Fruit fly (Drosophila melanogaster) whole organism, embryonic: Measurements from ENCODE around the gene RpL8.

ENCODE experiments used
- Ada2b ChIP-seq: fragments of 200-800 bp; sonication (Bioruptor generic); IDR thresholded peaks from 2 replicates; pipeline ENCODE4 v1.3.6; 2022; ENCODE audit warnings: missing biosample characterization, missing genetic modification characterization
- Atf6 ChIP-seq: fragments of 200-800 bp; sonication (Bioruptor generic); IDR thresholded peaks from 2 replicates; pipeline ENCODE4 v1.3.6; 2022; ENCODE audit warnings: missing biosample characterization, missing genetic modification characterization
- Bdp1 ChIP-seq: fragments of 200-800 bp; sonication (Bioruptor generic); optimal IDR thresholded peaks from 3 replicates; lab custom pipeline; 2016; ENCODE audit warnings: missing biosample characterization, missing genetic modification characterization
- C15 ChIP-seq: fragments of 200-800 bp; sonication (Bioruptor generic); IDR thresholded peaks from 3 replicates; pipeline ENCODE4 v1.3.6; 2022; ENCODE audit warnings: missing biosample characterization, missing genetic modification characterization
- CG10366 ChIP-seq: fragments of 200-800 bp; sonication (Bioruptor generic); IDR thresholded peaks from 2 replicates; pipeline ENCODE4 v1.3.6; 2022; ENCODE audit warnings: missing biosample characterization, missing genetic modification characterization
- CG10565 ChIP-seq: fragments of 200-800 bp; sonication (Bioruptor generic); optimal IDR thresholded peaks from 3 replicates; lab custom pipeline; 2016; ENCODE audit warnings: missing biosample characterization, mild to moderate bottlenecking, missing genetic modification characterization
- CG11696 ChIP-seq: fragments of 200-800 bp; sonication (Bioruptor generic); IDR thresholded peaks from 2 replicates; pipeline ENCODE4 v1.3.6; 2022; ENCODE audit warnings: missing biosample characterization, missing genetic modification characterization
- CG12299 ChIP-seq: fragments of 200-800 bp; sonication (Bioruptor generic); optimal IDR thresholded peaks from 2 replicates; lab custom pipeline; 2018; ENCODE audit warnings: missing biosample characterization, mild to moderate bottlenecking, missing genetic modification characterization
- CG12769 ChIP-seq: fragments of 200-800 bp; sonication (Bioruptor generic); optimal IDR thresholded peaks from 2 replicates; lab custom pipeline; 2019; ENCODE audit warnings: missing biosample characterization, mild to moderate bottlenecking, missing genetic modification characterization, moderate library complexity
- CG13424 ChIP-seq: fragments of 200-800 bp; sonication (Bioruptor generic); optimal IDR thresholded peaks from 2 replicates; lab custom pipeline; 2019; ENCODE audit warnings: missing biosample characterization, mild to moderate bottlenecking, missing genetic modification characterization, moderate library complexity
- CG13624 ChIP-seq: fragments of 200-800 bp; sonication (Bioruptor generic); optimal IDR thresholded peaks from 2 replicates; lab custom pipeline; 2016; ENCODE audit warnings: missing biosample characterization, missing genetic modification characterization
- CG14441 ChIP-seq: fragments of 200-800 bp; sonication (Bioruptor generic); IDR thresholded peaks from 2 replicates; pipeline ENCODE4 v1.3.6; 2022; ENCODE audit warnings: missing biosample characterization, missing genetic modification characterization
- CG15269 ChIP-seq: fragments of 200-800 bp; sonication (Bioruptor generic); optimal IDR thresholded peaks from 2 replicates; lab custom pipeline; 2018; ENCODE audit warnings: missing biosample characterization, mild to moderate bottlenecking, missing genetic modification characterization, moderate library complexity
- CG1602 ChIP-seq: fragments of 200-800 bp; sonication (Bioruptor generic); optimal IDR thresholded peaks from 3 replicates; lab custom pipeline; 2016; ENCODE audit warnings: missing biosample characterization, missing genetic modification characterization
- CG1603 ChIP-seq: fragments of 200-800 bp; sonication (Bioruptor generic); optimal IDR thresholded peaks from 2 replicates; lab custom pipeline; 2019; ENCODE audit warnings: missing biosample characterization, mild to moderate bottlenecking, missing genetic modification characterization, moderate library complexity
- CG17361 ChIP-seq: fragments of 200-800 bp; sonication (Bioruptor generic); IDR thresholded peaks from 3 replicates; pipeline ENCODE4 v1.3.6; 2022; ENCODE audit warnings: missing biosample characterization, missing genetic modification characterization
- CG1792 ChIP-seq: fragments of 200-800 bp; sonication (Bioruptor generic); optimal IDR thresholded peaks from 2 replicates; lab custom pipeline; 2016; ENCODE audit warnings: missing biosample characterization, missing genetic modification characterization
- CG18011 ChIP-seq: fragments of 200-800 bp; sonication (Bioruptor generic); optimal IDR thresholded peaks from 2 replicates; lab custom pipeline; 2017; ENCODE audit warnings: missing biosample characterization, missing genetic modification characterization, mild to moderate bottlenecking, moderate library complexity, missing genotype
- CG30431 ChIP-seq: fragments of 200-800 bp; sonication (Bioruptor generic); optimal IDR thresholded peaks from 2 replicates; lab custom pipeline; 2017; ENCODE audit warnings: missing biosample characterization, missing genetic modification characterization
- CG4282 ChIP-seq: fragments of 200-800 bp; sonication (Bioruptor generic); optimal IDR thresholded peaks from 2 replicates; lab custom pipeline; 2016; ENCODE audit warnings: missing biosample characterization, missing genetic modification characterization
- CG7556 ChIP-seq: fragments of 200-800 bp; sonication (Bioruptor generic); optimal IDR thresholded peaks from 2 replicates; lab custom pipeline; 2017; ENCODE audit warnings: missing biosample characterization, mild to moderate bottlenecking, missing genetic modification characterization
- CG7987 ChIP-seq: fragments of 200-800 bp; sonication (Bioruptor generic); optimal IDR thresholded peaks from 2 replicates; lab custom pipeline; 2018; ENCODE audit warnings: missing biosample characterization, mild to moderate bottlenecking, missing genetic modification characterization, moderate library complexity
- CG8924 ChIP-seq: fragments of 200-800 bp; optimal IDR thresholded peaks from 3 replicates; lab custom pipeline; 2019; ENCODE audit warnings: missing biosample characterization, mild to moderate bottlenecking, missing genetic modification characterization, moderate library complexity
- CG9817 ChIP-seq: fragments of 200-800 bp; sonication (Bioruptor generic); optimal IDR thresholded peaks from 2 replicates; lab custom pipeline; 2018; ENCODE audit warnings: missing biosample characterization, mild to moderate bottlenecking, missing genetic modification characterization, moderate library complexity
- Chrac-16 ChIP-seq: fragments of 200-800 bp; sonication (Bioruptor generic); optimal IDR thresholded peaks from 3 replicates; lab custom pipeline; 2016; ENCODE audit warnings: missing biosample characterization, missing genetic modification characterization
- Fer1 ChIP-seq: fragments of 200-800 bp; sonication (Bioruptor generic); optimal IDR thresholded peaks from 2 replicates; lab custom pipeline; 2017; ENCODE audit warnings: missing biosample characterization, mild to moderate bottlenecking, missing genetic modification characterization
- GATAe ChIP-seq: fragments of 200-800 bp; sonication (Bioruptor generic); conservative IDR thresholded peaks from 2 replicates; pipeline ENCODE4 v1.3.6; 2022; ENCODE audit warnings: missing biosample characterization, missing genetic modification characterization
- Hand ChIP-seq: fragments of 200-800 bp; sonication (Bioruptor generic); optimal IDR thresholded peaks from 2 replicates; lab custom pipeline; 2017; ENCODE audit warnings: mild to moderate bottlenecking, missing biosample characterization, missing genetic modification reagents, missing genetic modification characterization
- Lhr ChIP-seq: fragments of 200-800 bp; sonication (Bioruptor generic); optimal IDR thresholded peaks from 3 replicates; lab custom pipeline; 2017; ENCODE audit warnings: mild to moderate bottlenecking, missing biosample characterization, missing genetic modification reagents, missing genetic modification characterization
- NC2α ChIP-seq: fragments of 200-800 bp; sonication (Bioruptor generic); optimal IDR thresholded peaks from 2 replicates; lab custom pipeline; 2016; ENCODE audit warnings: missing biosample characterization, missing genetic modification characterization
- Neu2 ChIP-seq: fragments of 200-800 bp; sonication (Bioruptor generic); optimal IDR thresholded peaks from 3 replicates; lab custom pipeline; 2016; ENCODE audit warnings: missing biosample characterization, missing genetic modification characterization, borderline replicate concordance
- NfI ChIP-seq: fragments of 200-800 bp; sonication (Bioruptor generic); optimal IDR thresholded peaks from 3 replicates; lab custom pipeline; 2018; ENCODE audit warnings: missing biosample characterization, mild to moderate bottlenecking, missing genetic modification characterization, moderate library complexity
- Ptx1 ChIP-seq: fragments of 200-800 bp; sonication (Bioruptor generic); IDR thresholded peaks from 2 replicates; pipeline ENCODE4 v1.3.6; 2022; ENCODE audit warnings: missing biosample characterization, missing genetic modification characterization
- Sry-β ChIP-seq: fragments of 200-800 bp; sonication (Bioruptor generic); optimal IDR thresholded peaks from 2 replicates; lab custom pipeline; 2018; ENCODE audit warnings: missing biosample characterization, mild to moderate bottlenecking, missing genetic modification characterization, moderate library complexity
- aop ChIP-seq: fragments of 200-800 bp; sonication (Bioruptor generic); IDR thresholded peaks from 2 replicates; pipeline ENCODE4 v1.3.6; 2022; ENCODE audit warnings: missing biosample characterization, missing genetic modification characterization
- bbx ChIP-seq: fragments of 200-800 bp; sonication (Bioruptor generic); IDR thresholded peaks from 2 replicates; pipeline ENCODE4 v1.3.6; 2022; ENCODE audit warnings: missing biosample characterization, missing genetic modification characterization; ENCODE audit not compliant: partially characterized antibody
- croc ChIP-seq: fragments of 200-800 bp; sonication (Bioruptor generic); conservative IDR thresholded peaks from 3 replicates; pipeline ENCODE4 v1.3.6; 2022; ENCODE audit warnings: missing biosample characterization, missing genetic modification characterization
- crol ChIP-seq: fragments of 200-800 bp; sonication (Bioruptor generic); IDR thresholded peaks from 2 replicates; pipeline ENCODE4 v1.3.6; 2022; ENCODE audit warnings: missing biosample characterization, missing genetic modification characterization
- dan ChIP-seq: fragments of 200-800 bp; sonication (Bioruptor generic); IDR thresholded peaks from 2 replicates; pipeline ENCODE4 v1.3.6; 2022; ENCODE audit warnings: missing biosample characterization, missing genetic modification characterization
- ewg ChIP-seq: fragments of 200-800 bp; sonication (Bioruptor generic); optimal IDR thresholded peaks from 3 replicates; lab custom pipeline; 2017; ENCODE audit warnings: mild to moderate bottlenecking, missing biosample characterization, missing genetic modification reagents, missing genetic modification characterization
- hb ChIP-seq: fragments of 200-800 bp; sonication (Bioruptor generic); IDR thresholded peaks from 3 replicates; pipeline ENCODE4 v1.3.6; 2022; ENCODE audit warnings: missing biosample characterization, missing genetic modification characterization; ENCODE audit not compliant: partially characterized antibody
- ken ChIP-seq: fragments of 200-800 bp; sonication (Bioruptor generic); IDR thresholded peaks from 3 replicates; pipeline ENCODE4 v1.3.6; 2022; ENCODE audit warnings: missing biosample characterization, missing genetic modification characterization
- lmd ChIP-seq: fragments of 200-800 bp; sonication (Bioruptor generic); IDR thresholded peaks from 2 replicates; pipeline ENCODE4 v1.3.6; 2022; ENCODE audit warnings: missing biosample characterization, missing genetic modification characterization
- luna ChIP-seq: fragments of 200-800 bp; sonication (Bioruptor generic); optimal IDR thresholded peaks from 2 replicates; lab custom pipeline; 2016; ENCODE audit warnings: missing biosample characterization, missing genetic modification characterization
- nau ChIP-seq: fragments of 200-800 bp; sonication (Bioruptor generic); optimal IDR thresholded peaks from 3 replicates; lab custom pipeline; 2017; ENCODE audit warnings: missing biosample characterization, mild to moderate bottlenecking, missing genetic modification characterization, missing genetic modification reagents
- oc ChIP-seq: fragments of 200-800 bp; sonication (Bioruptor generic); optimal IDR thresholded peaks from 2 replicates; lab custom pipeline; 2018; ENCODE audit warnings: missing biosample characterization, mild to moderate bottlenecking, missing genetic modification characterization, moderate library complexity
- onecut ChIP-seq: fragments of 200-800 bp; sonication (Bioruptor generic); IDR thresholded peaks from 2 replicates; pipeline ENCODE4 v1.3.6; 2022; ENCODE audit warnings: missing biosample characterization, missing genetic modification characterization
- otp ChIP-seq: fragments of 200-800 bp; sonication (Bioruptor generic); IDR thresholded peaks from 3 replicates; pipeline ENCODE4, ENCODE4 v1.3.6; 2022; ENCODE audit warnings: missing biosample characterization, missing genetic modification characterization
- pho ChIP-seq: fragments of 200-800 bp; sonication (Bioruptor generic); optimal IDR thresholded peaks from 2 replicates; lab custom pipeline; 2016; ENCODE audit warnings: missing biosample characterization, missing genetic modification characterization
- ranshi ChIP-seq: fragments of 200-800 bp; sonication (Bioruptor generic); IDR thresholded peaks from 2 replicates; pipeline ENCODE4 v1.3.6; 2022; ENCODE audit warnings: missing biosample characterization, missing genetic modification characterization
- sug ChIP-seq: fragments of 200-800 bp; optimal IDR thresholded peaks from 2 replicates; lab custom pipeline; 2019; ENCODE audit warnings: missing biosample characterization, mild to moderate bottlenecking, missing genetic modification characterization, moderate library complexity

The RpL8 gene

dm6 chr3L:2590764-2591309 lies 3.6 kb downstream of the RpL8 start:
- TF ChIP-seq GATAe (GFP tag; lab: Robert Waterston, UW) (no peak), CG14441 (GFP tag; lab: Robert Waterston, UW) (no peak), otp (GFP tag; lab: Robert Waterston, UW) (no peak), CG12299 (tag; lab: Kevin White, UChicago) (no peak), Sry-β (no peak), CG7987 (GFP tag; lab: Kevin White, UChicago) (no peak), pho (no peak), CG7556 (GFP tag; lab: Kevin White, UChicago) (peak; percentile 52), Ptx1 (no peak), sug (tag; lab: Kevin White, UChicago) (no peak), CG1602 (GFP tag; lab: Kevin White, UChicago) (no peak), hb (no peak), CG13424 (tag; lab: Kevin White, UChicago) (no peak), oc (tag; lab: Kevin White, UChicago) (no peak), crol (GFP tag; lab: Robert Waterston, UW) (no peak), bbx (no peak), C15 (GFP tag; lab: Robert Waterston, UW) (no peak), Chrac-16 (no peak), ranshi (GFP tag; lab: Robert Waterston, UW) (no peak), Lhr (GFP tag; lab: Kevin White, UChicago) (no peak), CG10366 (GFP tag; lab: Robert Waterston, UW) (no peak), CG10565 (no peak), CG13624 (GFP tag; lab: Kevin White, UChicago) (no peak), CG15269 (no peak), dan (GFP tag; lab: Robert Waterston, UW) (no peak), NfI (GFP tag; lab: Kevin White, UChicago) (peak; percentile 11), Neu2 (no peak), CG17361 (GFP tag; lab: Robert Waterston, UW) (peak; percentile 73; the same call in 2 of the 3 replicates), nau (GFP tag; lab: Kevin White, UChicago) (no peak), CG11696 (GFP tag; lab: Robert Waterston, UW) (peak; percentile 92), luna (GFP tag; lab: Kevin White, UChicago) (no peak), CG1603 (tag; lab: Kevin White, UChicago) (no peak), ewg (GFP tag; lab: Kevin White, UChicago) (no peak), ken (GFP tag; lab: Robert Waterston, UW) (0 out of 3 replicates have a peak, but pooled peaks have one; percentile 6), Ada2b (GFP tag; lab: Robert Waterston, UW) (peak; percentile 8; the same call in 1 of the 2 replicates), CG4282 (GFP tag; lab: Kevin White, UChicago) (no peak), Atf6 (GFP tag; lab: Robert Waterston, UW) (no peak; the same call in 1 of the 2 replicates), CG8924 (peak; percentile 34), CG12769 (no peak), Bdp1 (GFP tag; lab: Kevin White, UChicago) (no peak), CG30431 (GFP tag; lab: Kevin White, UChicago) (no peak), NC2α (GFP tag; lab: Kevin White, UChicago) (no peak), croc (no peak), lmd (GFP tag; lab: Robert Waterston, UW) (no peak; the same call in 1 of the 2 replicates), Hand (GFP tag; lab: Kevin White, UChicago) (no peak), CG1792 (no peak), Fer1 (GFP tag; lab: Kevin White, UChicago) (no peak), onecut (GFP tag; lab: Robert Waterston, UW) (no peak; the same call in 1 of the 2 replicates), CG18011 (no peak), aop (GFP tag; lab: Robert Waterston, UW) (no peak), CG9817 (tag; lab: Kevin White, UChicago) (no peak)
